Worm (Caenorhabditis elegans): Measurements from ENCODE around the gene str-118.

Gene str-118

DNA sequence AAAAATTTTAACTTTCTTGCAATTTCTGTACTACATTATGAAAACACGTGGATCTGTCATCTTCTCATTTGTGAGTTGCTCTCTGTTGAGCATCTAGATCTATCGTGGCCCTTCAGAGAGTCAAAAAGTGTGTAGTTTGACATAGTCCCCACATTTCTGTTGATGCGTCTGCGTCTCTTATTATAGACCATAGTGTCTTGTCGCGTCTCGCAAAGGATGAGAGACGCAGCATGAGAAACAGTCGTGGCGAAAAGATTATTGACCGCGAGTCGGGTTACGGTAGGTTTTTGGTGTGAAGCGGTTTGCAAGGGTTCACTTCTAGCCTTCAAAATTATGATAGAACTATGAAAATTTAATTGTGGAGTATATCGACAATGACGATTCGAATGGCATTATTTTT is 9.7 kb upstream of the str-118 start (continued):
- no peak for TF ChIP-seq mbf-1 (tag; optimal IDR thresholded peaks at IDR 0.05)
- TF ChIP-seq nhr-21 (tag; optimal IDR thresholded peaks at IDR 0.05): peak; percentile 39
- no peak for TF ChIP-seq nhr-12 (tag; optimal IDR thresholded peaks at IDR 0.05)
- TF ChIP-seq lin-13 (GFP tag; optimal IDR thresholded peaks at IDR 0.05): peak; percentile 40

DNA sequence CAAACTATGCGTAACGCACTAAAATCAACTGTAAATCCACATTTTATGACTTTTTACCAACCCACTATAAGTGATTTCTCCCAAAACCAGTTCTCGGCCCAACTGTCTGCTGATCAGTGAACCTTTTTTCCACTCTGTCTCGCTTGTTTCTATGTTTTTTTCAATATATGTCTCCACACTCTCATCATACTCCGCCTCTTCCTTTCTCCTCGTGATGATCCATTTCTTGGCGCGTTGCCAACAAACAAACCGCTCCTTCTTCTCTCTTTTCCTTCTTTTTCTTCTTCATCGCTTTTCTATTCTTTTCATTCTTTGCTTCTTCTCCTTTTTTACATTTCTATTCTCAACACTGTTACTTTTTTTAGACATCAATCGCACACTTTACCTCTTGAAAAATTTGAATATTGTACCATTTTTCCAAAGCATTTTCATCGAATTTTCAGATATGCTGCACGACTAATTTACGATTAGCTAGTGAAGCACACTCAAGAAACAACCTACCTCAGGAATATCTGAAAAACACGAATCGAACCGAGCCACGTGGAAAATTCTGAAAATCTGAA is 8.6 kb upstream of the str-118 start, which contains the start of gene T06E8.8:
T06E8.8 (plus strand) TSS at position 513 of the 563 bp plus-strand sequence.
- TF ChIP-seq sma-3 (GFP tag; optimal IDR thresholded peaks at IDR 0.05) (peak; percentile 86), sma-9 (GFP tag; optimal IDR thresholded peaks at IDR 0.05) (peak; percentile 93), sma-9 (tag; optimal IDR thresholded peaks at IDR 0.05) (no peak), fos-1 (tag; optimal IDR thresholded peaks at IDR 0.05) (peak; percentile 56), mdl-1 (tag; optimal IDR thresholded peaks at IDR 0.05) (peak; percentile 48 to 50), ztf-11 (tag; optimal IDR thresholded peaks at IDR 0.05) (no peak), nhr-25 (tag; optimal IDR thresholded peaks at IDR 0.05) (peak; percentile 87), egl-27 (tag; optimal IDR thresholded peaks at IDR 0.05) (peak; percentile 63), R02D3.7 (tag; optimal IDR thresholded peaks at IDR 0.05) (no peak), mab-5 (tag; optimal IDR thresholded peaks at IDR 0.05) (no peak), dmd-4 (tag; optimal IDR thresholded peaks at IDR 0.05) (no peak), nhr-23 (tag; optimal IDR thresholded peaks at IDR 0.05) (no peak), lin-13 (GFP tag; optimal IDR thresholded peaks at IDR 0.05) (peak; percentile 31), mbf-1 (tag; optimal IDR thresholded peaks at IDR 0.05) (no peak), crh-2 (tag; optimal IDR thresholded peaks at IDR 0.05) (peak; percentile 70), alr-1 (tag; optimal IDR thresholded peaks at IDR 0.05) (no peak), nhr-129 (tag; optimal IDR thresholded peaks at IDR 0.05) (peak; percentile 78), zag-1 (tag; optimal IDR thresholded peaks at IDR 0.05) (no peak), nhr-21 (tag; optimal IDR thresholded peaks at IDR 0.05) (peak; percentile 72), C34F6.9 (tag; optimal IDR thresholded peaks at IDR 0.05) (peak; percentile 48), lsy-2 (tag; optimal IDR thresholded peaks at IDR 0.05) (peak in 1 of 2 experiments; percentile 83), nhr-77 (tag; optimal IDR thresholded peaks at IDR 0.05) (no peak), nhr-12 (tag; optimal IDR thresholded peaks at IDR 0.05) (no peak), Y55F3AM.14 (GFP tag; optimal IDR thresholded peaks at IDR 0.05) (peak; percentile 20), ceh-16 (tag; optimal IDR thresholded peaks at IDR 0.05) (no peak), ama-1 (optimal IDR thresholded peaks at IDR 0.05) (no peak), blmp-1 (tag; optimal IDR thresholded peaks at IDR 0.05; ENCODE audit: insufficient read depth) (peak; percentile 87), gmeb-1 (tag; optimal IDR thresholded peaks at IDR 0.05) (peak; percentile 58), ZK546.5 (tag; optimal IDR thresholded peaks at IDR 0.05) (no peak), unc-55 (GFP tag; optimal IDR thresholded peaks at IDR 0.05) (peak; percentile 74), peb-1 (tag; optimal IDR thresholded peaks at IDR 0.05) (no peak), nhr-6 (tag; optimal IDR thresholded peaks at IDR 0.05) (peak; percentile 83), ztf-4 (tag; optimal IDR thresholded peaks at IDR 0.05) (no peak), sem-4 (tag; optimal IDR thresholded peaks at IDR 0.05) (peak; percentile 82), F13H6.1 (tag; optimal IDR thresholded peaks at IDR 0.05) (peak; percentile 81)

DNA sequence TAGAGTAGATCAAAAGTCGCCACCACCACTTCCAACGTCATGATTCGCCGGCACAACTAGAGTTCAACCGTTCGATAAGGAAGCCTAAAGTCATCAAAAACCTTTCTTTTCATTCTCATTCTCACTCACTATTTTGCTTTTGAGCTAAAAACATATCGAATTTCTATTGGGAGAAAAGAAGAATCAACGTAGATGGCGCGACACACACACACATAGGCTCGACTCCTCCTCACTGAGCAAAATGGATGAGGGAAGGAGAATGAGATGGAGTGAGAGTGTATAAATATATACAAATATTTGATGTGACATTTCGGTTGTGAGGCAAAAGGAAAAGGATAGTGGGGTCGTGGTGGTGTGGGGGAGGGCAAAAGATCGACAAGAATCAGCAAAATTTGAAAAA is 7.2 kb upstream of the str-118 start:
- peak; percentile 30 for TF ChIP-seq F13H6.1 (tag; optimal IDR thresholded peaks at IDR 0.05)
- no peak for TF ChIP-seq aly-2 (tag; optimal IDR thresholded peaks at IDR 0.05)

DNA sequence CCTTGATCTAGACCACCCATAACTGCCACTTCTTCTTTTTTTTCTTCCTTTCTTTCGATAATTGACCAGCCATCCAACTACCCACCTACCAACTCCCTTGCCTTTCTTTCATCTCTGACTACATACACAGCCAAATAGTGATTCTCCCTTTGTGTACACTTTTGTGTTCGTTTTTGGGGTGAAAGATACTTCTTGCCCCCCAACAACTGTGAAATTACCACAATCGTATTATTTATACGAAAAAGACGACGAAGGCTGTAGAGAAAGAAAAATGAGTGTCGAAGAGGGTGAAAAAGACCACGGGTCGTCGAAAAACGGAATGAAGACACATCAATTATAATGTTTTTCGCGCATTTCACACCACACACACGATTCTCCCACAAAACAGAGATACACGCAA is 5.5 kb upstream of the str-118 start:
- TF ChIP-seq sma-3 (GFP tag; optimal IDR thresholded peaks at IDR 0.05) (peak; percentile 3), crh-2 (tag; optimal IDR thresholded peaks at IDR 0.05) (peak; percentile 81), mbf-1 (tag; optimal IDR thresholded peaks at IDR 0.05) (no peak), peb-1 (tag; optimal IDR thresholded peaks at IDR 0.05) (no peak), zag-1 (tag; optimal IDR thresholded peaks at IDR 0.05) (no peak), gmeb-1 (tag; optimal IDR thresholded peaks at IDR 0.05) (no peak), nhr-10 (tag; optimal IDR thresholded peaks at IDR 0.05) (no peak), mdl-1 (tag; optimal IDR thresholded peaks at IDR 0.05) (no peak), ama-1 (optimal IDR thresholded peaks at IDR 0.05) (peak; percentile 42), nhr-6 (tag; optimal IDR thresholded peaks at IDR 0.05) (no peak), dmd-4 (tag; optimal IDR thresholded peaks at IDR 0.05) (no peak), ceh-16 (tag; optimal IDR thresholded peaks at IDR 0.05) (no peak), sem-4 (tag; optimal IDR thresholded peaks at IDR 0.05) (no peak), blmp-1 (tag; optimal IDR thresholded peaks at IDR 0.05; ENCODE audit: insufficient read depth) (peak; percentile 38), nhr-25 (tag; optimal IDR thresholded peaks at IDR 0.05) (peak; percentile 67), sma-9 (GFP tag; optimal IDR thresholded peaks at IDR 0.05) (peak; percentile 12), sma-9 (tag; optimal IDR thresholded peaks at IDR 0.05) (no peak)

All from whole organism, L2 larva.